Worm (Caenorhabditis elegans): ENCODE results near the gene R02F2.6.

The R02F2.6 gene

DNA sequence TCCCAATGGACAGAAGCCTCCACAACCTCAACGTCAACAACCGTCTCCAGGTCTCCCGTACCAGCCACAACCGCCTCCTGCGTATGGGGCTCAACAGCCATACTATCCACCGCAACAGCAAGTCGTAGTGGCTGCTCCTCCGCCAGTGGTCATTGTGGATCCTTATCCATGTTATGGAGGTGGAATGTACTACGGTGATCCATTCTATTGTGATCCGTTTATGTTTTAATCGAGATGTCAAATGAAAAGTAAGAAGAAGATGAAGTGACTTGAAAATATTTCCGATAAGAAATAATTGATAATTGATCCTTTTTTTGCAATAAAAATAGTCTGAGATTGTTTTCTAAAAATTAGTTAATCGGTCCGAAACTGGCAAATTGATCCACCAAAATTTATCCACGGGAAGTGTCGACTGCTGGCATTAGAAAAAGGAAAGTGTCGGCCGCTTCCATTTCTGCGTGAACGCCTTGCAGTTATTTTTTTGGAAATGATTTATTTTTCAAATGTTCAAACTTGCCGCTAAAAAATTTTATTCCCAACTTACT is at the start of gene R02F2.6, which contains the start of gene R02F2.5:
R02F2.6 (minus strand) TSS at position 101 of the 545 bp plus-strand sequence.
R02F2.5 (plus strand) TSS at position 495 of the 545 bp plus-strand sequence.
- TF ChIP-seq aly-1 (tag; optimal IDR thresholded peaks at IDR 0.05) (no peak), tbx-11 (GFP tag; IDR thresholded peaks at IDR 0.05) (no peak), hmbx-1 (tag; optimal IDR thresholded peaks at IDR 0.05) (no peak), ceh-13 (GFP tag; optimal IDR thresholded peaks at IDR 0.05) (no peak), scrt-1 (GFP tag; IDR thresholded peaks at IDR 0.05) (no peak), ama-1 (optimal IDR thresholded peaks at IDR 0.05) (no peak), sea-1 (GFP tag; conservative IDR thresholded peaks at IDR 0.05) (no peak)

DNA sequence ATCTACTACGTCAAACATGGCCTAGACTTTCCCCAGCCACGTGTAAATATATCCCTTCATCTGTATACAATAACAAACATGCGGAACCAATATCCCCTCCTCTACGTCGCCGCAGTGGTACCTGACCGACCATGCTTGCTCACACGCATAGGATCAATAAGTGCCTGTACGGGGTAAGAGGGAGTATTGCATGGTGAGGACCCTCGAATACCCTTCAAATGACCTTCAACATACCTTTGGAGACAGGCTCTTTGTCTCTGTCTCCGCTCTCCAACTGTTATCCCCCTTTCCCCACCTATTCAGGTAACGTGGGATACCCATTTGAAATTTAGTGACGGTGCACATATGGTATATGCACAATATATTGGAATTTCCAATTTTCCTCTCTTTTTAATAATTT is 47.2 kb upstream of the R02F2.6 start, which contains the start of gene dex-1:
dex-1 (plus strand) TSS at position 132 of the 400 bp plus-strand sequence.
- TF ChIP-seq tbx-37 (GFP tag; conservative IDR thresholded peaks at IDR 0.05) (no peak), sea-1 (GFP tag; conservative IDR thresholded peaks at IDR 0.05) (no peak), hnd-1 (tag; optimal IDR thresholded peaks at IDR 0.05) (no peak), hmg-4 (GFP tag; optimal IDR thresholded peaks at IDR 0.05) (no peak), aly-1 (tag; optimal IDR thresholded peaks at IDR 0.05) (no peak), B0310.2 (tag; optimal IDR thresholded peaks at IDR 0.05) (no peak), F13C5.2 (tag; optimal IDR thresholded peaks at IDR 0.05) (no peak), pes-1 (GFP tag; IDR thresholded peaks at IDR 0.05) (no peak), ama-1 (optimal IDR thresholded peaks at IDR 0.05) (no peak), flt-1 (GFP tag; IDR thresholded peaks at IDR 0.05) (no peak), ceh-36 (tag; optimal IDR thresholded peaks at IDR 0.05) (no peak), hmbx-1 (tag; optimal IDR thresholded peaks at IDR 0.05) (no peak), tbx-11 (GFP tag; IDR thresholded peaks at IDR 0.05) (no peak), scrt-1 (GFP tag; IDR thresholded peaks at IDR 0.05) (no peak), tra-4 (tag; optimal IDR thresholded peaks at IDR 0.05) (no peak), ceh-13 (GFP tag; optimal IDR thresholded peaks at IDR 0.05) (no peak), ets-7 (tag; optimal IDR thresholded peaks at IDR 0.05) (no peak)

DNA sequence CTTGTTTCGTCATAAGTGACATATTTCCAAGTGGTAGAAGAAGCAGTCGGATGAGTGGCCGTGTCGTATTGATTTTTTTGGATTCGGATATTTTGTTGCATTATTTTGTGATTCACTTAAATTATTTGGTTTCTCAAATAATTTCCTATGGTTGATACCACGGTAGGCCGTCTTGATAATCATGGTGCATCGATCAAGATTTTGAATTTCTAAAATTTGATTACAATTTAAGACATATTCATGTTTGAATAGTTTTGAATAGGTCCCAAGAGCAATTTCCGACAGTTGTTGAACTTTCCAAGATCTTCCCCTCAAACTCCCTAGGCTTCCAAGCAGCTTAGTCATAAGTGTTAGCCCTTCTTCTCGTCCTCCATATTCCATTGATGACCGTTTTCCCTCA is 43.2 kb upstream of the R02F2.6 start, which contains the start of gene D1044.4:
D1044.4 (minus strand) TSS at position 101 of the 400 bp plus-strand sequence.
- TF ChIP-seq B0310.2 (tag; optimal IDR thresholded peaks at IDR 0.05) (no peak), aly-1 (tag; optimal IDR thresholded peaks at IDR 0.05) (no peak), tra-4 (tag; optimal IDR thresholded peaks at IDR 0.05) (no peak), flt-1 (GFP tag; IDR thresholded peaks at IDR 0.05) (no peak), ceh-13 (GFP tag; optimal IDR thresholded peaks at IDR 0.05) (no peak), ets-7 (tag; optimal IDR thresholded peaks at IDR 0.05) (no peak), ceh-36 (tag; optimal IDR thresholded peaks at IDR 0.05) (no peak), scrt-1 (GFP tag; IDR thresholded peaks at IDR 0.05) (no peak), sea-1 (GFP tag; conservative IDR thresholded peaks at IDR 0.05) (no peak), F13C5.2 (tag; optimal IDR thresholded peaks at IDR 0.05) (no peak), hnd-1 (tag; optimal IDR thresholded peaks at IDR 0.05) (no peak), tbx-37 (GFP tag; conservative IDR thresholded peaks at IDR 0.05) (no peak), hmg-4 (GFP tag; optimal IDR thresholded peaks at IDR 0.05) (no peak), tbx-11 (GFP tag; IDR thresholded peaks at IDR 0.05) (no peak), ama-1 (optimal IDR thresholded peaks at IDR 0.05) (no peak)

DNA sequence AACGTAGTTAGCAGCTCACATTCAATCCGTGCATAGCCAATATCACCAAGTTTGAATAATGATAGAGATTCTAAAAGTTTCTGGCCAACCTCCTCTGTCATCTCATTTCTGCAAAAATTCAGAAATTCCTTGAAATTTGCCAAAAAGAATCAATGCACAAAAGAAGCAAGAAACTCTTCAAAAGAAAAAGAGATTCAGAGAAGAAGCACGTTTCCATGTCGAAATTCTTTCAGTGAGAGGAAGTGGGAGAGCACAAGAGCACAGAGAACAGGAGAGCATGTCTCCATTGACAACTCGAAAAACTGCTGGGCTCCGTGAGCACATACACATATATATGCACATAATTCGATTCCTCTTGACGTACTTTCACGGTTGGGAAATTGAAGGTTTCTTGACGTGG is 38.7 kb upstream of the R02F2.6 start, which contains the start of gene nekl-4:
nekl-4 (minus strand) TSS at position 101 of the 400 bp plus-strand sequence.
- TF ChIP-seq scrt-1 (GFP tag; IDR thresholded peaks at IDR 0.05) (no peak), B0310.2 (tag; optimal IDR thresholded peaks at IDR 0.05) (no peak), tbx-37 (GFP tag; conservative IDR thresholded peaks at IDR 0.05) (no peak), ceh-13 (GFP tag; optimal IDR thresholded peaks at IDR 0.05) (no peak), pes-1 (GFP tag; IDR thresholded peaks at IDR 0.05) (no peak), tra-4 (tag; optimal IDR thresholded peaks at IDR 0.05) (no peak), sea-1 (GFP tag; conservative IDR thresholded peaks at IDR 0.05) (no peak)

DNA sequence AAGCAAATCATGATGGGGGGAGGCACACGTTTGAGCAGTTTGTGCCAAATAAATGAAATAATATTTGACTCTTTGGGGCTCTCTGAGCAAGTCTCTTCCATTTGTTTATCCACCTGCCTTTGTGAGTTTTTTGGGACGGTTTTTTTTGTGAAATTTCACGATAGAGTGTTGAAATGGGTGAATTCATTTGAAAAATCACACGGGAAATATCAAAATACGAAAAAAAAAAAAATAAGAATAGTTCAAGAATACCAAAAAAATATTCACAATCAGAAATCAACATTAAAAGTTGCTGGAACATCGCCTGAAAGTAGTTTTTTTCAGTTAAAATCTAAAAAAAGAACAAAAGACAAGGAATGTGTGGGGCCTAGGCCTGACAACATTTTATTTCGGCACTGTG is 33.8 kb upstream of the R02F2.6 start, which contains the start of gene pqn-25:
pqn-25 (minus strand) TSS at position 101 of the 400 bp plus-strand sequence.
- TF ChIP-seq sea-1 (GFP tag; conservative IDR thresholded peaks at IDR 0.05) (no peak), hmg-4 (GFP tag; optimal IDR thresholded peaks at IDR 0.05) (no peak), ceh-13 (GFP tag; optimal IDR thresholded peaks at IDR 0.05) (no peak), B0310.2 (tag; optimal IDR thresholded peaks at IDR 0.05) (no peak), tbx-37 (GFP tag; conservative IDR thresholded peaks at IDR 0.05) (no peak), pes-1 (GFP tag; IDR thresholded peaks at IDR 0.05) (no peak), tra-4 (tag; optimal IDR thresholded peaks at IDR 0.05) (no peak), hnd-1 (tag; optimal IDR thresholded peaks at IDR 0.05) (no peak), ceh-36 (tag; optimal IDR thresholded peaks at IDR 0.05) (no peak), hmbx-1 (tag; optimal IDR thresholded peaks at IDR 0.05) (no peak), tbx-11 (GFP tag; IDR thresholded peaks at IDR 0.05) (no peak), ets-7 (tag; optimal IDR thresholded peaks at IDR 0.05) (no peak)

DNA sequence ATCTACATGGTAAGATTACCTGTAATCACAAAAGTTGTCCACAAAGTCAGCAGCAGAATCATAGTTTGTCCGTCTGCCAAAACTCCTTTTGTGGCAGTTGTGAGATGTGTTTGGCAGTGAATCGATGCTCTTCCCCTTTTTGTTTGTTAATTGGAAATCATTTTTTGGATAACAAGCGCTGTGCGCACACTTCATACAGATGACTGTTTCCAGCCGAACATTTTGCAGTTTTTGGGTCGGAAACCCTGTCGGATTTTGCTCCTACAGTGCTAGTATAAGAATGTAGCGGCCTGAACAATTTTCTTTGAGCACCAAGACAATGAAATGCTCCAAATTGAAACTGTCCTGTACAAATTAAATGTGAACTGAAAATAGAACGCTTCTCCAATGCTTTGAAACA is 29.9 kb upstream of the R02F2.6 start, which contains the start of gene D1044.7:
D1044.7 (minus strand) TSS at position 101 of the 400 bp plus-strand sequence.
- no peak for TF ChIP-seq tbx-11 (GFP tag; IDR thresholded peaks at IDR 0.05)
- TF ChIP-seq hmbx-1 (tag; optimal IDR thresholded peaks at IDR 0.05), result no peak
- TF ChIP-seq tra-4 (tag; optimal IDR thresholded peaks at IDR 0.05), result no peak
- TF ChIP-seq pes-1 (GFP tag; IDR thresholded peaks at IDR 0.05), result no peak
- no peak for TF ChIP-seq aly-1 (tag; optimal IDR thresholded peaks at IDR 0.05)
- no peak for TF ChIP-seq ceh-36 (tag; optimal IDR thresholded peaks at IDR 0.05)
- TF ChIP-seq B0310.2 (tag; optimal IDR thresholded peaks at IDR 0.05), result no peak
- no peak for TF ChIP-seq tbx-37 (GFP tag; conservative IDR thresholded peaks at IDR 0.05)
- no peak for TF ChIP-seq flt-1 (GFP tag; IDR thresholded peaks at IDR 0.05)
- no peak for TF ChIP-seq hmg-4 (GFP tag; optimal IDR thresholded peaks at IDR 0.05)
- no peak for TF ChIP-seq sea-1 (GFP tag; conservative IDR thresholded peaks at IDR 0.05)
- TF ChIP-seq ama-1 (optimal IDR thresholded peaks at IDR 0.05), result no peak
- TF ChIP-seq scrt-1 (GFP tag; IDR thresholded peaks at IDR 0.05), result no peak
- no peak for TF ChIP-seq F13C5.2 (tag; optimal IDR thresholded peaks at IDR 0.05)
- no peak for TF ChIP-seq ets-7 (tag; optimal IDR thresholded peaks at IDR 0.05)

DNA sequence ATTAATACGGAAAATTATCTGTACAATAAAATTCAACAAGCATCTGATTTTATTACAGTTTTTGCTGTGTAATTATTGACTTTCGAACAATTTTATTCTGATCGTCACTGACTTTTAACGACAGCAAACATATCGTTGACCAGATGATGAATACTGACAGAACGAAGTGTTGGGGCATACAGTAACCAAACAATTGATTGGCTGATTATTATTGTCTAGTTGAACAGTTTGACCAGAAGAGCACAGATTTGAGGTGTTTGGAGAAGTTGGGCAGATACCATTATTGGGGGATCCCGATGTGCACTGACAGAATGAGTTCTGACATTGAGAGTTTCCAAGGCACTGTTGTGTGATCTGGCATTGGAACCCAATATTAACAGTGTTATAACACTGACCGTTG is 28.2 kb upstream of the R02F2.6 start:
- TF ChIP-seq flt-1 (GFP tag; IDR thresholded peaks at IDR 0.05), result no peak
- no peak for TF ChIP-seq hnd-1 (tag; optimal IDR thresholded peaks at IDR 0.05)
- no peak for TF ChIP-seq hmbx-1 (tag; optimal IDR thresholded peaks at IDR 0.05)
- TF ChIP-seq tra-4 (tag; optimal IDR thresholded peaks at IDR 0.05), result no peak
- no peak for TF ChIP-seq scrt-1 (GFP tag; IDR thresholded peaks at IDR 0.05)
- no peak for TF ChIP-seq ets-7 (tag; optimal IDR thresholded peaks at IDR 0.05)
- TF ChIP-seq sea-1 (GFP tag; conservative IDR thresholded peaks at IDR 0.05), result no peak
- no peak for TF ChIP-seq ceh-36 (tag; optimal IDR thresholded peaks at IDR 0.05)
- no peak for TF ChIP-seq tbx-11 (GFP tag; IDR thresholded peaks at IDR 0.05)
- no peak for TF ChIP-seq ceh-13 (GFP tag; optimal IDR thresholded peaks at IDR 0.05)
- no peak for TF ChIP-seq aly-1 (tag; optimal IDR thresholded peaks at IDR 0.05)
- no peak for TF ChIP-seq F13C5.2 (tag; optimal IDR thresholded peaks at IDR 0.05)
- TF ChIP-seq tbx-37 (GFP tag; conservative IDR thresholded peaks at IDR 0.05), result no peak
- TF ChIP-seq ama-1 (optimal IDR thresholded peaks at IDR 0.05), result no peak
- no peak for TF ChIP-seq pes-1 (GFP tag; IDR thresholded peaks at IDR 0.05)
